Fruit fly (Drosophila melanogaster) ovary, adult (tissue): ENCODE results near the gene Ir67c.

Source experiments
- CG17801 ChIP-seq: fragments of 200-800 bp; optimal IDR thresholded peaks from 2 replicates; lab custom pipeline; 2019; ENCODE audit warnings: missing biosample characterization, mild to moderate bottlenecking, missing genetic modification characterization, moderate library complexity; ENCODE audit not compliant: partially characterized antibody

Gene Ir67c

DNA sequence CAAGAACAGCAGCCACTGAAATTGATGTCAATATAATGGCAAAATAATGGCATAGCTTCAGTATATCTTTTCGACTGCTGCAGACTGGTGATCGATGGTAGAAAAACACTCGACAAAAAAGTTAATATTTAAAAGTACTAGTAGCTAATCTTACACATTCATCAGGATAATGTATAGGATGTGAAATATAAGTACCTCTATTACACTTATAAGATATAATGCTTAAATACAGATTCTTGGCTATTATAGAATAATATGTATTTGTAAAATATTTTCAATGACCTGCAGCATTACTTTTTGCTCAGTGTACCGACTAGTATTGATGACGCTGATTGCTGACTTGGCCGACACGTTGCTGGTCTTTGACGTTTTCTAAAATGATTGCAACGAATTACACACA, 47.7 kb downstream of the Ir67c start:
- no peak for TF ChIP-seq CG17801

DNA sequence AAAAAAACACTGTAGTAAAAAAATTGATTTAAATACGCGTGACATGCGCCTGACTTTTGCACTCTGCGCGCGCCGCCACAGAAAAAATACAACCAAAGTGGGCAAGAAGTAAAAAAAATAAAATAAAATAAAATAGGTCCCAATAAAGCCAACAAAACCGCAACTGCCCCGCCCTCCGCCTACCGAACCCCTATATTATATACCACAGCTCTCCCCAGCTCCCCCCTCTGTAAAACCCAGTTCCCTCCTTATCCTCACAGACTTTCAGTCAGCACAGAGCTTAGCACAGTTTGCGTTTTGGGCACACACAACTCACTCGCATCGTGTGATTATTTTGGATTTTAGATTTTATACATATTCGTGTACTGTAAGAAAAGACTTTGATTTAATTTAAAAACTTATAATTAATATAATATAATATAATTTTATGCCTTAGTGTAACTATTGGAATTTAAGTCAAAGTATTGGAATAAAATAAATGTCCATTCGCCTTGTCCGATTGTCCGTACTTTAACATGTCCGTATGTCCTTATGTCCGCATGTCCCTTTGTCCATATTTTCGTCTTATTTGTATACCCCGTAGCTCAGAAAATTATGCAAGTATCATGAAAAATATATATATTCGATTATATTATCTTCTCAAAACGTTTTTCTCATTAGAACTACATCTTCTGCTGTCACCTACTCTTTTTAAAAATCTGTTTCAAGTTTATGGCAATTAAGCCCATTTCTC, 49.0 kb downstream of the Ir67c start:
- no peak for TF ChIP-seq CG17801

DNA sequence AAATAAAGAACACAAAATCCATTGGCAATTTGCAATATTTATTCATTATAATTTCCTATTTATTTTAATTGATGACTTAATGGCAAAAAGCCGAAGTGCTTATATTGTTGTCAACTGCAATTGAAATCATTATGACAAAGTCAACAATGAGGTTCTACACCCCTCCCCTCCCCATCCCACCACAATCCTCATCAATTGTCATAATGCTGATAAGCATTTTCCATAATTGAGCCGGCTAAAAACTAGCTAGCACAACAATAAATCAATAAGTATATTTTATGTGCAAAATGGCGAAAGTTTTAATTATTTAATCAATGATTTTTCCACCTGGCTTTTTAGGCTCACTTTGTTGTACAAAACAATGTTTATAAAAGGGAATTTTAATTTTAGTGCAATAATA, 51.0 kb downstream of the Ir67c start:
- TF ChIP-seq CG17801 = no peak
